Worm (Caenorhabditis elegans): Measurements from ENCODE around the gene F26F12.3.

F26F12.3 gene

ce11 chrV:5831253-5831652 lies 14.3 kb downstream of the F26F12.3 start:
- no peak for TF ChIP-seq ztf-29 (GFP tag; IDR thresholded peaks at IDR 0.05)
- no peak for TF ChIP-seq tab-1 (GFP tag; IDR thresholded peaks at IDR 0.05)
- no peak for TF ChIP-seq T22C8.4 (GFP tag; IDR thresholded peaks at IDR 0.05)
- TF ChIP-seq ref-1 (GFP tag; conservative IDR thresholded peaks at IDR 0.05): no peak
- TF ChIP-seq cog-1 (tag; optimal IDR thresholded peaks at IDR 0.05): no peak
- TF ChIP-seq flt-1 (GFP tag; IDR thresholded peaks at IDR 0.05): no peak
- TF ChIP-seq ztf-23 (GFP tag; IDR thresholded peaks at IDR 0.05): no peak
- TF ChIP-seq klf-2 (GFP tag; conservative IDR thresholded peaks at IDR 0.05): no peak
- no peak for TF ChIP-seq med-1 (GFP tag; optimal IDR thresholded peaks at IDR 0.05; ENCODE audit: insufficient read depth)

- no peak for TF ChIP-seq flt-1 (GFP tag; IDR thresholded peaks at IDR 0.05)
- no peak for TF ChIP-seq ref-1 (GFP tag; conservative IDR thresholded peaks at IDR 0.05)
- TF ChIP-seq tab-1 (GFP tag; IDR thresholded peaks at IDR 0.05): no peak
Measured at ce11 chrV:5826592-5826991, 18.9 kb downstream of the F26F12.3 start, which contains the start of gene let-418. TSS of gene let-418 (plus strand) at chrV:5826833.

ce11 chrV:5825478-5825877 lies 20.0 kb downstream of the F26F12.3 start:
- no peak for TF ChIP-seq ref-1 (GFP tag; conservative IDR thresholded peaks at IDR 0.05)
- no peak for TF ChIP-seq flt-1 (GFP tag; IDR thresholded peaks at IDR 0.05)

ce11 chrV:5822968-5823367 lies 22.6 kb downstream of the F26F12.3 start:
- no peak for TF ChIP-seq tab-1 (GFP tag; IDR thresholded peaks at IDR 0.05)
- no peak for TF ChIP-seq med-1 (GFP tag; optimal IDR thresholded peaks at IDR 0.05; ENCODE audit: insufficient read depth)
- TF ChIP-seq flt-1 (GFP tag; IDR thresholded peaks at IDR 0.05): no peak
- no peak for TF ChIP-seq ztf-23 (GFP tag; IDR thresholded peaks at IDR 0.05)
- no peak for TF ChIP-seq ref-1 (GFP tag; conservative IDR thresholded peaks at IDR 0.05)
- TF ChIP-seq T22C8.4 (GFP tag; IDR thresholded peaks at IDR 0.05): no peak
- TF ChIP-seq klf-2 (GFP tag; conservative IDR thresholded peaks at IDR 0.05): no peak
- no peak for TF ChIP-seq ztf-29 (GFP tag; IDR thresholded peaks at IDR 0.05)
- TF ChIP-seq cog-1 (tag; optimal IDR thresholded peaks at IDR 0.05): no peak

- TF ChIP-seq tab-1 (GFP tag; IDR thresholded peaks at IDR 0.05): no peak
- no peak for TF ChIP-seq cog-1 (tag; optimal IDR thresholded peaks at IDR 0.05)
- no peak for TF ChIP-seq ref-1 (GFP tag; conservative IDR thresholded peaks at IDR 0.05)
- TF ChIP-seq T22C8.4 (GFP tag; IDR thresholded peaks at IDR 0.05): no peak
- no peak for TF ChIP-seq ztf-29 (GFP tag; IDR thresholded peaks at IDR 0.05)
- TF ChIP-seq klf-2 (GFP tag; conservative IDR thresholded peaks at IDR 0.05): no peak
- TF ChIP-seq ztf-23 (GFP tag; IDR thresholded peaks at IDR 0.05): no peak
- TF ChIP-seq flt-1 (GFP tag; IDR thresholded peaks at IDR 0.05): no peak
- no peak for TF ChIP-seq med-1 (GFP tag; optimal IDR thresholded peaks at IDR 0.05; ENCODE audit: insufficient read depth)
Measured at ce11 chrV:5821451-5822143, 23.9 kb downstream of the F26F12.3 start.

ce11 chrV:5820401-5820800 lies 25.1 kb downstream of the F26F12.3 start:
- TF ChIP-seq klf-2 (GFP tag; conservative IDR thresholded peaks at IDR 0.05) (no peak), T22C8.4 (GFP tag; IDR thresholded peaks at IDR 0.05) (no peak), tab-1 (GFP tag; IDR thresholded peaks at IDR 0.05) (no peak), flt-1 (GFP tag; IDR thresholded peaks at IDR 0.05) (no peak), ztf-23 (GFP tag; IDR thresholded peaks at IDR 0.05) (no peak), med-1 (GFP tag; optimal IDR thresholded peaks at IDR 0.05; ENCODE audit: insufficient read depth) (no peak), ref-1 (GFP tag; conservative IDR thresholded peaks at IDR 0.05) (no peak), cog-1 (tag; optimal IDR thresholded peaks at IDR 0.05) (no peak), ztf-29 (GFP tag; IDR thresholded peaks at IDR 0.05) (no peak)

ce11 chrV:5819903-5820302 lies 25.6 kb downstream of the F26F12.3 start:
- TF ChIP-seq tab-1 (GFP tag; IDR thresholded peaks at IDR 0.05): no peak
- no peak for TF ChIP-seq flt-1 (GFP tag; IDR thresholded peaks at IDR 0.05)
- TF ChIP-seq med-1 (GFP tag; optimal IDR thresholded peaks at IDR 0.05; ENCODE audit: insufficient read depth): no peak
- no peak for TF ChIP-seq ztf-23 (GFP tag; IDR thresholded peaks at IDR 0.05)
- TF ChIP-seq ztf-29 (GFP tag; IDR thresholded peaks at IDR 0.05): no peak
- no peak for TF ChIP-seq ref-1 (GFP tag; conservative IDR thresholded peaks at IDR 0.05)
- TF ChIP-seq klf-2 (GFP tag; conservative IDR thresholded peaks at IDR 0.05): no peak
- TF ChIP-seq T22C8.4 (GFP tag; IDR thresholded peaks at IDR 0.05): no peak
- TF ChIP-seq cog-1 (tag; optimal IDR thresholded peaks at IDR 0.05): no peak

- no peak for TF ChIP-seq cog-1 (tag; optimal IDR thresholded peaks at IDR 0.05)
- no peak for TF ChIP-seq flt-1 (GFP tag; IDR thresholded peaks at IDR 0.05)
- TF ChIP-seq med-1 (GFP tag; optimal IDR thresholded peaks at IDR 0.05; ENCODE audit: insufficient read depth): no peak
- no peak for TF ChIP-seq tab-1 (GFP tag; IDR thresholded peaks at IDR 0.05)
- TF ChIP-seq ztf-23 (GFP tag; IDR thresholded peaks at IDR 0.05): no peak
- no peak for TF ChIP-seq klf-2 (GFP tag; conservative IDR thresholded peaks at IDR 0.05)
- no peak for TF ChIP-seq ztf-29 (GFP tag; IDR thresholded peaks at IDR 0.05)
- no peak for TF ChIP-seq T22C8.4 (GFP tag; IDR thresholded peaks at IDR 0.05)
- TF ChIP-seq ref-1 (GFP tag; conservative IDR thresholded peaks at IDR 0.05): no peak
Measured at ce11 chrV:5816470-5817061, 29.0 kb downstream of the F26F12.3 start.

- no peak for TF ChIP-seq med-1 (GFP tag; optimal IDR thresholded peaks at IDR 0.05; ENCODE audit: insufficient read depth)
- TF ChIP-seq ref-1 (GFP tag; conservative IDR thresholded peaks at IDR 0.05): no peak
- no peak for TF ChIP-seq flt-1 (GFP tag; IDR thresholded peaks at IDR 0.05)
- no peak for TF ChIP-seq T22C8.4 (GFP tag; IDR thresholded peaks at IDR 0.05)
- no peak for TF ChIP-seq klf-2 (GFP tag; conservative IDR thresholded peaks at IDR 0.05)
- no peak for TF ChIP-seq ztf-29 (GFP tag; IDR thresholded peaks at IDR 0.05)
- no peak for TF ChIP-seq cog-1 (tag; optimal IDR thresholded peaks at IDR 0.05)
- no peak for TF ChIP-seq tab-1 (GFP tag; IDR thresholded peaks at IDR 0.05)
- no peak for TF ChIP-seq ztf-23 (GFP tag; IDR thresholded peaks at IDR 0.05)
Measured at ce11 chrV:5813060-5813659, 32.4 kb downstream of the F26F12.3 start, which contains the start of gene ZC250.4. TSS of gene ZC250.4 (minus strand) at chrV:5813137.
